Comparison of ENCODE assay signal across 3 fruit fly cellular contexts in the genomic region with DNA sequence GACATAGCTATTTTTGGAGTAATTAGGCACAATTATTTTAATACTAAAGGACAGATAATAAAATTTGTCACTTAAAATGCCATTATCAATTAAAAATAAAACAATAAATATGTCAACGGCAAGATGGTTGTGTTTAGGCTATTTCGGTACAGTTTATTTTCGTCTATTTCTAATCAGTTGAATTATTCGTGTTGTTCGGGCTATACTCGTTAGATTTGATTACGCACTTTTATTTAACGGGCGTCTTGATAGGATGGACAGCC.
TF ChIP-seq lines count a peak whose summit lies in the region.

No protein-coding gene starts in this region.

- no peak for TF ChIP-seq CTCF in whole organism, embryonic (GFP tag; optimal IDR thresholded peaks at IDR 0.05; lab: Kevin White, UChicago)

TF ChIP-seq in whole organism, adult, 20 proteins besides CTCF, POLR2A, EP300 and RAD21:
- TF ChIP-seq tj (GFP tag; optimal IDR thresholded peaks at IDR 0.05; lab: Kevin White, UChicago) (peak; percentile 40), pad (GFP tag; optimal IDR thresholded peaks at IDR 0.05; lab: Kevin White, UChicago) (no peak)

TF ChIP-seq in whole organism, embryonic, 481 proteins besides CTCF, POLR2A, EP300 and RAD21 (continues in another document):
- TF ChIP-seq CG8089 (GFP tag; optimal IDR thresholded peaks at IDR 0.05; lab: Kevin White, UChicago) (no peak), CG12104 (GFP tag; optimal IDR thresholded peaks at IDR 0.05; lab: Kevin White, UChicago) (no peak), ind (GFP tag; optimal IDR thresholded peaks at IDR 0.05; lab: Kevin White, UChicago) (no peak), dysf (GFP tag; IDR thresholded peaks at IDR 0.05; lab: Robert Waterston, UW) (no peak), CG15696 (tag; optimal IDR thresholded peaks at IDR 0.05; lab: Kevin White, UChicago) (no peak), CG8765 (GFP tag; IDR thresholded peaks at IDR 0.05; lab: Robert Waterston, UW) (no peak), kni (GFP tag; optimal IDR thresholded peaks at IDR 0.05; lab: Kevin White, UChicago) (no peak), Dll (GFP tag; IDR thresholded peaks at IDR 0.05; lab: Robert Waterston, UW; ENCODE audit: partially characterized antibody) (no peak), Chrac-16 (GFP tag; optimal IDR thresholded peaks at IDR 0.05; lab: Kevin White, UChicago) (no peak), CG7271 (tag; optimal IDR thresholded peaks at IDR 0.05; lab: Kevin White, UChicago) (no peak), chif (GFP tag; optimal IDR thresholded peaks at IDR 0.05; lab: Kevin White, UChicago) (no peak), Hr39 (optimal IDR thresholded peaks at IDR 0.05; lab: Kevin White, UChicago) (no peak), sens (GFP tag; lab: Kevin White, UChicago) (peak; percentile 68), Pdp1 (GFP tag; optimal IDR thresholded peaks at IDR 0.05; lab: Kevin White, UChicago) (peak in 1 of 2 experiments; percentile 32), CG9437 (GFP tag; optimal IDR thresholded peaks at IDR 0.05; lab: Kevin White, UChicago) (no peak), NC2β (GFP tag; optimal IDR thresholded peaks at IDR 0.05; lab: Kevin White, UChicago) (no peak), CG33213 (GFP tag; optimal IDR thresholded peaks at IDR 0.05; lab: Kevin White, UChicago) (no peak), Hand (GFP tag; optimal IDR thresholded peaks at IDR 0.05; lab: Kevin White, UChicago) (no peak), CG6272 (GFP tag; IDR thresholded peaks at IDR 0.05; lab: Robert Waterston, UW) (no peak), tin (GFP tag; optimal IDR thresholded peaks at IDR 0.05; lab: Kevin White, UChicago) (no peak), CG2678 (tag; optimal IDR thresholded peaks at IDR 0.05; lab: Kevin White, UChicago) (peak; percentile 33), Opbp (GFP tag; IDR thresholded peaks at IDR 0.05; lab: Robert Waterston, UW; ENCODE audit: partially characterized antibody) (no peak), CG3995 (GFP tag; optimal IDR thresholded peaks at IDR 0.05; lab: Kevin White, UChicago) (no peak), Blimp-1 (GFP tag; optimal IDR thresholded peaks at IDR 0.05; lab: Kevin White, UChicago) (no peak), zen2 (GFP tag; IDR thresholded peaks at IDR 0.05; lab: Robert Waterston, UW; ENCODE audit: partially characterized antibody) (no peak), CG34376 (GFP tag; optimal IDR thresholded peaks at IDR 0.05; lab: Kevin White, UChicago) (peak; percentile 26), klu (GFP tag; IDR thresholded peaks at IDR 0.05; lab: Robert Waterston, UW) (no peak), unc-4 (GFP tag; IDR thresholded peaks at IDR 0.05; lab: Robert Waterston, UW; ENCODE audit: partially characterized antibody) (no peak), gem (tag; optimal IDR thresholded peaks at IDR 0.05; lab: Kevin White, UChicago) (peak; percentile 2), hbn (GFP tag; IDR thresholded peaks at IDR 0.05; lab: Robert Waterston, UW; ENCODE audit: partially characterized antibody) (no peak), CG32767 (GFP tag; IDR thresholded peaks at IDR 0.05; lab: Robert Waterston, UW) (no peak), ftz-f1 (GFP tag; optimal IDR thresholded peaks at IDR 0.05; lab: Kevin White, UChicago) (no peak), CG3163 (GFP tag; optimal IDR thresholded peaks at IDR 0.05; lab: Kevin White, UChicago) (no peak), CG10431 (GFP tag; optimal IDR thresholded peaks at IDR 0.05; lab: Kevin White, UChicago) (no peak), PHDP (tag; optimal IDR thresholded peaks at IDR 0.05; lab: Kevin White, UChicago) (peak; percentile 25), gfzf (GFP tag; optimal IDR thresholded peaks at IDR 0.05; lab: Kevin White, UChicago) (no peak), ERR (GFP tag; optimal IDR thresholded peaks at IDR 0.05; lab: Kevin White, UChicago) (no peak), exex (tag; optimal IDR thresholded peaks at IDR 0.05; lab: Kevin White, UChicago) (peak; percentile 91), Abd-B (GFP tag; optimal IDR thresholded peaks at IDR 0.05; lab: Kevin White, UChicago) (no peak), CG1529 (GFP tag; optimal IDR thresholded peaks at IDR 0.05; lab: Kevin White, UChicago) (no peak), CG13424 (tag; optimal IDR thresholded peaks at IDR 0.05; lab: Kevin White, UChicago) (no peak), E2f1 (GFP tag; IDR thresholded peaks at IDR 0.05; lab: Robert Waterston, UW) (no peak), CG17328 (GFP tag; IDR thresholded peaks at IDR 0.05; lab: Robert Waterston, UW) (no peak), aop (GFP tag; IDR thresholded peaks at IDR 0.05; lab: Robert Waterston, UW) (no peak), zf30C (GFP tag; optimal IDR thresholded peaks at IDR 0.05; lab: Kevin White, UChicago) (no peak)

TF ChIP-seq in whole organism, prepupa, 60 proteins besides CTCF, POLR2A, EP300 and RAD21:
- TF ChIP-seq Eip78C (GFP tag; lab: Kevin White, UChicago): peak; percentile 16
- no peak for TF ChIP-seq CG9139 (GFP tag; optimal IDR thresholded peaks at IDR 0.05; lab: Kevin White, UChicago)
- TF ChIP-seq CG16779 (tag; optimal IDR thresholded peaks at IDR 0.05; lab: Kevin White, UChicago): no peak
- TF ChIP-seq Eip93F (GFP tag; optimal IDR thresholded peaks at IDR 0.05; lab: Kevin White, UChicago): no peak
